Fruit fly (Drosophila melanogaster) whole organism, prepupa: ENCODE measurements around the gene CG11815.

ENCODE experiments used
- Blimp-1 ChIP-seq: fragments of 200-800 bp; sonication (Bioruptor generic); optimal IDR thresholded peaks from 3 replicates; lab custom pipeline; 2017; ENCODE audit warnings: missing biosample characterization, missing genetic modification characterization, mild to moderate bottlenecking, moderate library complexity, missing genetic modification reagents
- CG10631 ChIP-seq: fragments of 200-800 bp; sonication (Bioruptor generic); optimal IDR thresholded peaks from 2 replicates; lab custom pipeline; 2016; ENCODE audit warnings: missing biosample characterization, missing genetic modification characterization
- CG11294 ChIP-seq: fragments of 200-800 bp; sonication (Bioruptor generic); IDR thresholded peaks from 2 replicates; pipeline ENCODE4 v1.3.6; 2022; ENCODE audit warnings: missing biosample characterization, missing genetic modification characterization
- CG15336 ChIP-seq: fragments of 200-800 bp; sonication (Bioruptor generic); IDR thresholded peaks from 2 replicates; pipeline ENCODE4 v1.3.6; 2022; ENCODE audit warnings: missing biosample characterization, missing genetic modification characterization
- CG16779 ChIP-seq: fragments of 200-800 bp; sonication (Bioruptor generic); optimal IDR thresholded peaks from 3 replicates; lab custom pipeline; 2017; ENCODE audit warnings: missing biosample characterization, mild to moderate bottlenecking, missing genetic modification characterization
- CG3032 ChIP-seq: fragments of 200-800 bp; optimal IDR thresholded peaks from 2 replicates; lab custom pipeline; 2019; ENCODE audit warnings: missing biosample characterization, mild to moderate bottlenecking, missing genetic modification characterization, moderate library complexity
- CG31627 ChIP-seq: fragments of 200-800 bp; sonication (Bioruptor generic); optimal IDR thresholded peaks from 3 replicates; lab custom pipeline; 2016; ENCODE audit warnings: missing biosample characterization, missing genetic modification characterization
- CG32006 ChIP-seq: fragments of 200-800 bp; sonication (Bioruptor generic); optimal IDR thresholded peaks from 3 replicates; lab custom pipeline; 2017; ENCODE audit warnings: missing biosample characterization, mild to moderate bottlenecking, missing genetic modification characterization
- CG3919 ChIP-seq: fragments of 200-800 bp; sonication (Bioruptor generic); optimal IDR thresholded peaks from 3 replicates; lab custom pipeline; 2016; ENCODE audit warnings: missing biosample characterization, missing genetic modification characterization
- CG6163 ChIP-seq: fragments of 200-800 bp; sonication (Bioruptor generic); IDR thresholded peaks from 3 replicates; pipeline ENCODE4 v1.3.6; 2022; ENCODE audit warnings: missing biosample characterization, missing genetic modification characterization
- CG6276 ChIP-seq: fragments of 200-800 bp; sonication (Bioruptor generic); optimal IDR thresholded peaks from 2 replicates; lab custom pipeline; 2017; ENCODE audit warnings: missing biosample characterization, mild to moderate bottlenecking, missing genetic modification characterization
- CG6792 ChIP-seq: fragments of 200-800 bp; sonication (Bioruptor generic); optimal IDR thresholded peaks from 3 replicates; lab custom pipeline; 2016; ENCODE audit warnings: missing biosample characterization, missing genetic modification characterization
- CG6808 ChIP-seq: fragments of 200-800 bp; sonication (Bioruptor generic); optimal IDR thresholded peaks from 3 replicates; lab custom pipeline; 2017; ENCODE audit warnings: missing biosample characterization, missing genetic modification characterization, mild to moderate bottlenecking, moderate library complexity, missing genetic modification reagents
- CG6854 ChIP-seq: fragments of 200-800 bp; sonication (Bioruptor generic); optimal IDR thresholded peaks from 2 replicates; lab custom pipeline; 2017; ENCODE audit warnings: missing biosample characterization, mild to moderate bottlenecking, missing genetic modification characterization
- CG7368 ChIP-seq: fragments of 200-800 bp; sonication (Bioruptor generic); optimal IDR thresholded peaks from 3 replicates; lab custom pipeline; 2016; ENCODE audit warnings: missing biosample characterization, missing genetic modification characterization
- CG8319 ChIP-seq: fragments of 200-800 bp; sonication (Bioruptor generic); optimal IDR thresholded peaks from 3 replicates; lab custom pipeline; 2016; ENCODE audit warnings: missing biosample characterization, missing genetic modification characterization
- CG8632 ChIP-seq: fragments of 200-800 bp; sonication (Bioruptor generic); optimal IDR thresholded peaks from 3 replicates; lab custom pipeline; 2016; ENCODE audit warnings: missing biosample characterization, missing genetic modification characterization
- CG9139 ChIP-seq: fragments of 200-800 bp; sonication (Bioruptor generic); optimal IDR thresholded peaks from 3 replicates; lab custom pipeline; 2017; ENCODE audit warnings: missing biosample characterization, mild to moderate bottlenecking, missing genetic modification characterization
- Eip78C ChIP-seq: fragments of 200-800 bp; sonication (Bioruptor generic); peaks from one replicate; lab custom pipeline; 2016; ENCODE audit warnings: missing biosample characterization, missing genetic modification characterization
- Eip93F ChIP-seq: fragments of 200-800 bp; sonication (Bioruptor generic); optimal IDR thresholded peaks from 2 replicates; lab custom pipeline; 2016; ENCODE audit warnings: missing biosample characterization, mild to moderate bottlenecking, missing genetic modification characterization
- Ets21C ChIP-seq: fragments of 200-800 bp; sonication (Bioruptor generic); optimal IDR thresholded peaks from 3 replicates; lab custom pipeline; 2016; ENCODE audit warnings: missing biosample characterization, missing genetic modification characterization
- Hr39 ChIP-seq: fragments of 200-800 bp; sonication (Bioruptor generic); optimal IDR thresholded peaks from 2 replicates; lab custom pipeline; 2016; ENCODE audit warnings: missing biosample characterization, missing genetic modification characterization
- Hr4 ChIP-seq: fragments of 200-800 bp; sonication (Bioruptor generic); optimal IDR thresholded peaks from 3 replicates; lab custom pipeline; 2016; ENCODE audit warnings: missing biosample characterization, missing genetic modification characterization
- Lpt ChIP-seq: fragments of 200-800 bp; sonication (Bioruptor generic); optimal IDR thresholded peaks from 3 replicates; lab custom pipeline; 2016; ENCODE audit warnings: missing biosample characterization, missing genetic modification characterization
- Met ChIP-seq: fragments of 200-800 bp; sonication (Bioruptor generic); optimal IDR thresholded peaks from 3 replicates; lab custom pipeline; 2016; ENCODE audit warnings: missing biosample characterization, missing genetic modification characterization
- OdsH ChIP-seq: fragments of 200-800 bp; sonication (Bioruptor generic); optimal IDR thresholded peaks from 3 replicates; lab custom pipeline; 2016; ENCODE audit warnings: missing biosample characterization, missing genetic modification characterization
- Smox ChIP-seq: fragments of 200-800 bp; sonication (Bioruptor generic); optimal IDR thresholded peaks from 3 replicates; lab custom pipeline; 2016; ENCODE audit warnings: missing biosample characterization, missing genetic modification characterization
- Sox14 ChIP-seq: fragments of 200-800 bp; sonication (Bioruptor generic); optimal IDR thresholded peaks from 3 replicates; lab custom pipeline; 2016; ENCODE audit warnings: missing biosample characterization, missing genetic modification characterization
- Sox15 ChIP-seq: fragments of 200-800 bp; sonication (Bioruptor generic); optimal IDR thresholded peaks from 3 replicates; lab custom pipeline; 2016; ENCODE audit warnings: missing biosample characterization, missing genetic modification characterization
- acj6 ChIP-seq: fragments of 200-800 bp; sonication (Bioruptor generic); optimal IDR thresholded peaks from 3 replicates; lab custom pipeline; 2016; ENCODE audit warnings: missing biosample characterization, missing genetic modification characterization
- cyc ChIP-seq: fragments of 200-800 bp; sonication (Bioruptor generic); optimal IDR thresholded peaks from 3 replicates; lab custom pipeline; 2016; ENCODE audit warnings: missing biosample characterization, missing genetic modification characterization
- dac ChIP-seq: fragments of 200-800 bp; sonication (Bioruptor generic); optimal IDR thresholded peaks from 2 replicates; lab custom pipeline; 2017; ENCODE audit warnings: missing biosample characterization, mild to moderate bottlenecking, missing genetic modification characterization
- dsx ChIP-seq: fragments of 200-800 bp; optimal IDR thresholded peaks from 3 replicates; lab custom pipeline; 2019; ENCODE audit warnings: missing biosample characterization, mild to moderate bottlenecking, missing genetic modification characterization, moderate library complexity; ENCODE audit not compliant: poor library complexity, severe bottlenecking
- eg ChIP-seq: fragments of 200-800 bp; sonication (Bioruptor generic); IDR thresholded peaks from 3 replicates; pipeline ENCODE4 v1.3.6; 2022; ENCODE audit warnings: missing biosample characterization, missing genetic modification characterization
- esn ChIP-seq: fragments of 200-800 bp; sonication (Bioruptor generic); optimal IDR thresholded peaks from 2 replicates; lab custom pipeline; 2016; ENCODE audit warnings: missing biosample characterization, mild to moderate bottlenecking, missing genetic modification characterization, moderate library complexity
- fd59A ChIP-seq: fragments of 200-800 bp; sonication (Bioruptor generic); optimal IDR thresholded peaks from 2 replicates; lab custom pipeline; 2017; ENCODE audit warnings: missing biosample characterization, mild to moderate bottlenecking, missing genetic modification characterization, missing genetic modification reagents
- fd85E ChIP-seq: fragments of 200-800 bp; sonication (Bioruptor generic); optimal IDR thresholded peaks from 3 replicates; lab custom pipeline; 2016; ENCODE audit warnings: missing biosample characterization, missing genetic modification characterization
- lz ChIP-seq: fragments of 200-800 bp; sonication (Bioruptor generic); optimal IDR thresholded peaks from 3 replicates; lab custom pipeline; 2016; ENCODE audit warnings: missing biosample characterization, missing genetic modification characterization
- net ChIP-seq: fragments of 200-800 bp; sonication (Bioruptor generic); optimal IDR thresholded peaks from 3 replicates; lab custom pipeline; 2016; ENCODE audit warnings: missing biosample characterization, missing genetic modification characterization
- spab ChIP-seq: fragments of 200-800 bp; sonication (Bioruptor generic); optimal IDR thresholded peaks from 2 replicates; lab custom pipeline; 2017; ENCODE audit warnings: missing biosample characterization, mild to moderate bottlenecking, missing genetic modification characterization, missing genetic modification reagents
- ss ChIP-seq, 2 experiments: fragments of 200-800 bp; sonication (Bioruptor generic); optimal IDR thresholded peaks; 2 replicates in 1 of 2; 3 replicates in 1 of 2; lab custom pipeline; 2017 to 2018; ENCODE audit warnings: mild to moderate bottlenecking in 2 of 2, missing biosample characterization in 2 of 2, missing genetic modification characterization in 2 of 2, moderate library complexity in 1 of 2
- topi ChIP-seq: fragments of 200-800 bp; sonication (Bioruptor generic); optimal IDR thresholded peaks from 3 replicates; lab custom pipeline; 2016; ENCODE audit warnings: missing biosample characterization, missing genetic modification characterization

The CG11815 gene

dm6 chr3L:1940843-1941418 lies 30.1 kb downstream of the CG11815 start, which contains the start of gene Mfap1:
TSS of gene Mfap1 (plus strand) at chr3L:1941068.
- no peak for TF ChIP-seq CG3919 (GFP tag; lab: Kevin White, UChicago)
- TF ChIP-seq cyc, result peak; percentile 0
- TF ChIP-seq esn (GFP tag; lab: Kevin White, UChicago), result peak; percentile 8
- TF ChIP-seq spab (GFP tag; lab: Kevin White, UChicago), result no peak

dm6 chr3L:1939983-1940504 lies 31.0 kb downstream of the CG11815 start:
- peak; percentile 40 for TF ChIP-seq Eip78C (GFP tag; lab: Kevin White, UChicago)
- TF ChIP-seq acj6, result no peak
- TF ChIP-seq CG15336, result peak; percentile 17; the same call in 1 of the 2 replicates
- TF ChIP-seq CG6854, result peak; percentile 18
- no peak for TF ChIP-seq CG16779 (tag; lab: Kevin White, UChicago)

- TF ChIP-seq Eip78C (GFP tag; lab: Kevin White, UChicago) (peak; percentile 58), Ets21C (GFP tag; lab: Kevin White, UChicago) (no peak), Met (GFP tag; lab: Kevin White, UChicago) (no peak), ss (GFP tag; optimal IDR thresholded peaks at IDR 0.05; lab: Kevin White, UChicago) (no peak), OdsH (GFP tag; lab: Kevin White, UChicago) (no peak)
Observed at dm6 chr3L:1938767-1939166, 32.2 kb downstream of the CG11815 start, which contains the start of the genes CG46523 and CG5687. TSS of gene CG46523 (minus strand) at chr3L:1939103. TSS of gene CG5687 (minus strand) at chr3L:1939103.

dm6 chr3L:1937469-1937868 lies 33.5 kb downstream of the CG11815 start:
- TF ChIP-seq spab (GFP tag; lab: Kevin White, UChicago), result no peak
- TF ChIP-seq CG32006, result peak; percentile 16
- peak; percentile 12 for TF ChIP-seq CG9139 (GFP tag; lab: Kevin White, UChicago)
- TF ChIP-seq CG16779 (tag; lab: Kevin White, UChicago), result no peak
- no peak for TF ChIP-seq Sox15 (GFP tag; lab: Kevin White, UChicago)
- no peak for TF ChIP-seq CG3032
- no peak for TF ChIP-seq CG8319 (GFP tag; lab: Kevin White, UChicago)
- peak; percentile 84 for TF ChIP-seq Eip78C (GFP tag; lab: Kevin White, UChicago)
- TF ChIP-seq CG31627 (GFP tag; lab: Kevin White, UChicago), result peak; percentile 6
- TF ChIP-seq topi (GFP tag; lab: Kevin White, UChicago), result peak; percentile 40
- TF ChIP-seq Hr4, result peak; percentile 25
- peak; percentile 11 for TF ChIP-seq net (GFP tag; lab: Kevin White, UChicago)
- no peak for TF ChIP-seq CG10631 (GFP tag; lab: Kevin White, UChicago)
- TF ChIP-seq Eip93F (GFP tag; lab: Kevin White, UChicago), result no peak
- no peak for TF ChIP-seq dsx (GFP tag; lab: Kevin White, UChicago)
- no peak for TF ChIP-seq Smox (GFP tag; lab: Kevin White, UChicago)
- peak; percentile 20 for TF ChIP-seq lz
- TF ChIP-seq CG15336, result peak; percentile 38; the same call in 1 of the 2 replicates
- peak in 1 of 2 experiments; percentile 27 for TF ChIP-seq ss (GFP tag; optimal IDR thresholded peaks at IDR 0.05; lab: Kevin White, UChicago)
- TF ChIP-seq CG6163, result peak; percentile 72; the same call in 2 of the 3 replicates
- peak; percentile 9 for TF ChIP-seq CG6276 (GFP tag; lab: Kevin White, UChicago)
- TF ChIP-seq Met (GFP tag; lab: Kevin White, UChicago), result peak; percentile 33
- no peak for TF ChIP-seq Lpt (GFP tag; lab: Kevin White, UChicago)
- peak; percentile 36 for TF ChIP-seq CG6792 (GFP tag; lab: Kevin White, UChicago)
- TF ChIP-seq cyc, result no peak
- TF ChIP-seq CG11294 (GFP tag; lab: Robert Waterston, UW), result no peak
- peak; percentile 16 for TF ChIP-seq acj6
- TF ChIP-seq OdsH (GFP tag; lab: Kevin White, UChicago), result no peak
- TF ChIP-seq dac, result no peak
- no peak for TF ChIP-seq fd85E (GFP tag; lab: Kevin White, UChicago)
- no peak for TF ChIP-seq CG6808 (GFP tag; lab: Kevin White, UChicago)
- TF ChIP-seq Hr39 (GFP tag; lab: Kevin White, UChicago), result peak; percentile 3
- 0 out of 3 replicates have a peak, but pooled peaks have one; percentile 16 for TF ChIP-seq eg (GFP tag; lab: Robert Waterston, UW)
- TF ChIP-seq CG8632 (GFP tag; lab: Kevin White, UChicago), result peak; percentile 8
- peak; percentile 38 for TF ChIP-seq CG3919 (GFP tag; lab: Kevin White, UChicago)
- peak; percentile 43 for TF ChIP-seq esn (GFP tag; lab: Kevin White, UChicago)
- TF ChIP-seq CG7368 (GFP tag; lab: Kevin White, UChicago), result no peak
- TF ChIP-seq Sox14 (GFP tag; lab: Kevin White, UChicago), result no peak
- TF ChIP-seq Blimp-1 (GFP tag; lab: Kevin White, UChicago), result no peak
- TF ChIP-seq fd59A (GFP tag; lab: Kevin White, UChicago), result no peak
